Fruit fly (Drosophila melanogaster): ENCODE data around the gene nur.

The nur gene

DNA sequence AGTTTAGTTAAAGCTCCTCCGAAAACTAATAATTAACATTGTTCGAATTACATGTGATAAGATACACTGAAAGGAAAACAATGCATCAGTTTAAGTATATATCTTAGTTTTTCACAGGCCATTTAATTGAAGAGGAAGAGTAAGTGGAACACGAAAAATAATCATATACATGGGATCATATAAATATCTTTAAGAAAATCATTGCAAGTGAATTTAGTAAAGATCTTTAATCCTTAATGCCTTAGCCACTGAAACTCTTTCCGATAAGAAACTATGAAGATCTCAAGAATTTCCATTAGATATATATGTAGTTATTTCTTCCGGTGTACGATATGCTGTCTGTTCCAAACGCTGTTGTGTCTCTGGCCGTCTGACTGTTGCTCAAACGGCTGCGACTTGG lies 42.7 kb downstream of the nur start (continued):
- TF ChIP-seq CG17912 (GFP tag; optimal IDR thresholded peaks at IDR 0.05) (no peak), CG10654 (GFP tag; optimal IDR thresholded peaks at IDR 0.05) (peak; percentile 36), wek (GFP tag; optimal IDR thresholded peaks at IDR 0.05) (no peak), Dip2 (GFP tag; IDR thresholded peaks at IDR 0.05) (no peak), CkIIα-i1 (GFP tag; IDR thresholded peaks at IDR 0.05) (no peak), pros (GFP tag; optimal IDR thresholded peaks at IDR 0.05) (no peak), CG15011 (GFP tag; optimal IDR thresholded peaks at IDR 0.05) (peak; percentile 4), CG11560 (tag; IDR thresholded peaks at IDR 0.05) (peak; percentile 54; the same call in 2 of the 3 replicates), hth (optimal IDR thresholded peaks at IDR 0.05) (no peak), onecut (GFP tag; IDR thresholded peaks at IDR 0.05) (peak; percentile 24; the same call in 1 of the 2 replicates), Drgx (GFP tag; IDR thresholded peaks at IDR 0.05) (peak; percentile 76), pum (GFP tag; optimal IDR thresholded peaks at IDR 0.05) (peak; percentile 41), maf-S (GFP tag; optimal IDR thresholded peaks at IDR 0.05) (no peak), kni (GFP tag; optimal IDR thresholded peaks at IDR 0.05) (no peak), CG7745 (tag; optimal IDR thresholded peaks at IDR 0.05) (no peak), dysf (GFP tag; IDR thresholded peaks at IDR 0.05) (peak; percentile 74), fd3F (GFP tag; optimal IDR thresholded peaks at IDR 0.05) (peak; percentile 40), HLH3B (GFP tag; IDR thresholded peaks at IDR 0.05) (peak; percentile 19; the same call in 1 of the 2 replicates), CG10462 (GFP tag; optimal IDR thresholded peaks at IDR 0.05) (no peak), Optix (GFP tag; IDR thresholded peaks at IDR 0.05) (no peak), CG7271 (tag; optimal IDR thresholded peaks at IDR 0.05) (no peak), CG6254 (GFP tag; optimal IDR thresholded peaks at IDR 0.05) (no peak), crol (GFP tag; IDR thresholded peaks at IDR 0.05) (no peak), CG30431 (GFP tag; optimal IDR thresholded peaks at IDR 0.05) (peak; percentile 10), CG11696 (GFP tag; IDR thresholded peaks at IDR 0.05) (no peak), fd96Cb (tag; optimal IDR thresholded peaks at IDR 0.05) (peak; percentile 61), CG17829 (tag; optimal IDR thresholded peaks at IDR 0.05) (peak; percentile 35), pita (GFP tag; optimal IDR thresholded peaks at IDR 0.05) (no peak), CG14441 (GFP tag; IDR thresholded peaks at IDR 0.05) (peak; percentile 20; the same call in 1 of the 2 replicates), CG5953 (GFP tag; IDR thresholded peaks at IDR 0.05) (no peak), CG1603 (tag; optimal IDR thresholded peaks at IDR 0.05) (peak; percentile 35), CG10366 (GFP tag; IDR thresholded peaks at IDR 0.05) (peak; percentile 58), Myb (GFP tag; optimal IDR thresholded peaks at IDR 0.05) (no peak), Abd-B (GFP tag; optimal IDR thresholded peaks at IDR 0.05) (peak; percentile 67), CG17361 (GFP tag; IDR thresholded peaks at IDR 0.05) (peak; percentile 65), CG6683 (GFP tag; optimal IDR thresholded peaks at IDR 0.05) (no peak), CG10274 (GFP tag; optimal IDR thresholded peaks at IDR 0.05) (no peak), usp (GFP tag; optimal IDR thresholded peaks at IDR 0.05) (no peak), Poxn (GFP tag; IDR thresholded peaks at IDR 0.05) (no peak; the same call in 1 of the 2 replicates), tx (GFP tag; optimal IDR thresholded peaks at IDR 0.05) (peak; percentile 26), CG7987 (GFP tag; optimal IDR thresholded peaks at IDR 0.05) (no peak), twi (tag; optimal IDR thresholded peaks at IDR 0.05) (no peak), CG1024 (GFP tag; IDR thresholded peaks at IDR 0.05) (no peak; the same call in 1 of the 2 replicates), run (tag; optimal IDR thresholded peaks at IDR 0.05) (peak; percentile 59), CG1792 (GFP tag; optimal IDR thresholded peaks at IDR 0.05) (peak; percentile 14), unpg (GFP tag; optimal IDR thresholded peaks at IDR 0.05) (peak; percentile 65), CG12942 (GFP tag; optimal IDR thresholded peaks at IDR 0.05) (peak; percentile 51), E2f2 (GFP tag; IDR thresholded peaks at IDR 0.05) (peak; percentile 38; the same call in 1 of the 2 replicates), Pdp1 (GFP tag; optimal IDR thresholded peaks at IDR 0.05) (peak; percentile 39 to 54), CG11093 (GFP tag; IDR thresholded peaks at IDR 0.05) (no peak), Fer2 (tag; optimal IDR thresholded peaks at IDR 0.05) (no peak), CG6689 (GFP tag; IDR thresholded peaks at IDR 0.05) (0 out of 2 replicates have a peak, but pooled peaks have one; percentile 26)
